Worm (Caenorhabditis elegans) whole organism, L2 larva: ENCODE data around the gene col-120.

Source experiments
- C34F6.9 ChIP-seq: fragments of 150-350 bp; optimal IDR thresholded peaks from 2 replicates; lab custom pipeline; 2014; ENCODE audit warnings: missing biosample characterization, missing genetic modification characterization
- elt-3 ChIP-seq: sonication (generic microtip); optimal IDR thresholded peaks from 2 replicates; lab custom pipeline; 2017; ENCODE audit warnings: missing biosample characterization, missing genetic modification characterization
- nhr-237 ChIP-seq: fragments of 150-350 bp; optimal IDR thresholded peaks from 2 replicates; lab custom pipeline; 2014; ENCODE audit warnings: missing biosample characterization, missing genetic modification characterization
- nhr-77 ChIP-seq: fragments of 150-350 bp; optimal IDR thresholded peaks from 2 replicates; lab custom pipeline; 2014; ENCODE audit warnings: missing biosample characterization, missing genetic modification characterization

DNA sequence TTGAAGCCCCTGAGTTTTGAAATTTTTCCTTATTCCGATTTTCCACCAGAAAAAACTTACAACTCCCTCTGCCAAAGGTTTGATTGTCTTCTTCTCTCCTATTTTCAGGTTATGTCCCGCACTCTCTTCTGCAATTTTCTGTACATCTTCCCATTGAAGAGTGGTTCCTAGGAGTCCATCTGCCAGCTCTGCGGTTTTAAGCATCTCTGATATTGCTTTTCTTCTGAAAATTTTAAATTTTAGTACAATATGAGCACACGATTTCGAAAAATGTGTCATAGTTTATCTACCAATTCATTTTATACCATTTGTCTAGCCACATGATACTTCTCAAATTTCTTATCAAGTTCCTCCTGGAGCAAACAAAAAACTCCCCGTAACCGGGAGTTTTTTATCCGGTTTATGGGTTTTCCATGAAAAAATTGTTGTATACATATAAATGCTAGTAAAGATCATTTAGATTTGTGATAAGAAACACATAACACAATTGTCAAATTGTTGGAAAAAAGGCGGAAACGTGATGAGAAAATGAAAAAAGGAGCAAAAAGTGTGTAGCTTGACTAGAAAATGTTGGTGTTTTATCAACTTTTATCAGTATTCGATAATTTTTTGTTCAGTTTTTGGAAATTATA is 49.5 kb upstream of the col-120 start:
- TF ChIP-seq nhr-237 (tag; lab: Kevin White, UChicago) (no peak), C34F6.9 (tag; lab: Kevin White, UChicago) (no peak), nhr-77 (tag; lab: Kevin White, UChicago) (no peak), elt-3 (tag; lab: Kevin White, UChicago) (no peak)
